Worm (Caenorhabditis elegans) whole organism, early embryonic: ENCODE data around the gene nhr-32.

Source experiments
- B0310.2 ChIP-seq: sonication (generic microtip); optimal IDR thresholded peaks from 2 replicates; lab custom pipeline; 2016; ENCODE audit warnings: mild to moderate bottlenecking, missing genetic modification characterization, missing compliant biosample characterization
- F13C5.2 ChIP-seq: sonication (generic microtip); optimal IDR thresholded peaks from 2 replicates; lab custom pipeline; 2017; ENCODE audit warnings: mild to moderate bottlenecking, missing genetic modification characterization, inconsistent platforms, missing compliant biosample characterization
- aly-1 ChIP-seq: sonication (generic microtip); optimal IDR thresholded peaks from 2 replicates; lab custom pipeline; 2016; ENCODE audit warnings: missing genetic modification characterization, missing compliant biosample characterization
- ama-1 ChIP-seq: fragments of 150-350 bp; optimal IDR thresholded peaks from 2 replicates; lab custom pipeline; 2014
- ceh-13 ChIP-seq: fragments of 200-800 bp; sonication (Bioruptor generic); optimal IDR thresholded peaks from 2 replicates; lab custom pipeline; 2018; ENCODE audit warnings: mild to moderate bottlenecking, missing genetic modification characterization, missing compliant biosample characterization
- ceh-36 ChIP-seq: sonication (generic microtip); optimal IDR thresholded peaks from 2 replicates; lab custom pipeline; 2016; ENCODE audit warnings: missing genetic modification characterization, inconsistent platforms, missing compliant biosample characterization
- ets-7 ChIP-seq: sonication (generic microtip); optimal IDR thresholded peaks from 2 replicates; lab custom pipeline; 2016; ENCODE audit warnings: missing genotype, missing genetic modification characterization, missing compliant biosample characterization
- flt-1 ChIP-seq: fragments of 200-800 bp; sonication (Bioruptor generic); IDR thresholded peaks from 2 replicates; pipeline ENCODE4 v1.3.6; 2022; ENCODE audit warnings: missing genetic modification characterization, missing compliant biosample characterization
- hmbx-1 ChIP-seq: sonication (generic microtip); optimal IDR thresholded peaks from 2 replicates; lab custom pipeline; 2016; ENCODE audit warnings: mild to moderate bottlenecking, missing genetic modification characterization, missing compliant biosample characterization
- hmg-4 ChIP-seq: fragments of 200-800 bp; sonication (Bioruptor generic); optimal IDR thresholded peaks from 2 replicates; lab custom pipeline; 2018; ENCODE audit warnings: mild to moderate bottlenecking, missing genetic modification characterization, missing compliant biosample characterization
- hnd-1 ChIP-seq: sonication (generic microtip); optimal IDR thresholded peaks from 2 replicates; lab custom pipeline; 2016; ENCODE audit warnings: missing genetic modification characterization, missing compliant biosample characterization
- pes-1 ChIP-seq: fragments of 200-800 bp; sonication (Bioruptor generic); IDR thresholded peaks from 2 replicates; pipeline ENCODE4 v1.3.6; 2022; ENCODE audit warnings: missing genetic modification reagents, missing genetic modification characterization, missing compliant biosample characterization
- scrt-1 ChIP-seq: fragments of 200-800 bp; sonication (Bioruptor generic); IDR thresholded peaks from 2 replicates; pipeline ENCODE4 v1.3.6; 2022; ENCODE audit warnings: missing genetic modification characterization, missing compliant biosample characterization
- sea-1 ChIP-seq: fragments of 200-800 bp; sonication (Bioruptor generic); conservative IDR thresholded peaks from 2 replicates; pipeline ENCODE4 v1.3.6; 2022; ENCODE audit warnings: missing genetic modification characterization, missing compliant biosample characterization
- tbx-11 ChIP-seq: fragments of 200-800 bp; sonication (Bioruptor generic); IDR thresholded peaks from 2 replicates; pipeline ENCODE4 v1.3.6; 2022; ENCODE audit warnings: missing genetic modification characterization, missing compliant biosample characterization
- tbx-37 ChIP-seq: fragments of 200-800 bp; sonication (Bioruptor generic); conservative IDR thresholded peaks from 2 replicates; pipeline ENCODE4 v1.3.6; 2022; ENCODE audit warnings: missing genetic modification reagents, missing genetic modification characterization, missing compliant biosample characterization
- tra-4 ChIP-seq: sonication (generic microtip); optimal IDR thresholded peaks from 2 replicates; lab custom pipeline; 2017; ENCODE audit warnings: missing genetic modification characterization, missing compliant biosample characterization

The nhr-32 gene

ce11 chrX:13232259-13232658, 19.5 kb upstream of the nhr-32 start, which contains the start of gene bgnt-1.5:
Gene bgnt-1.5 (minus strand): TSS chrX:13232359.
- TF ChIP-seq tbx-37: no peak
- no peak for TF ChIP-seq scrt-1 (GFP tag; lab: Robert Waterston, UW)
- TF ChIP-seq hnd-1: no peak
- TF ChIP-seq F13C5.2 (tag; lab: Kevin White, UChicago): no peak
- TF ChIP-seq flt-1 (GFP tag; lab: Robert Waterston, UW): no peak
- TF ChIP-seq tbx-11 (GFP tag; lab: Robert Waterston, UW): no peak
- TF ChIP-seq hmbx-1 (tag; lab: Kevin White, UChicago): no peak
- no peak for TF ChIP-seq ceh-36
- TF ChIP-seq tra-4 (tag; lab: Kevin White, UChicago): no peak
- no peak for TF ChIP-seq hmg-4
- TF ChIP-seq sea-1 (GFP tag; lab: Robert Waterston, UW): no peak
- TF ChIP-seq ets-7 (tag; lab: Kevin White, UChicago): no peak
- TF ChIP-seq aly-1 (tag; lab: Kevin White, UChicago): no peak
- TF ChIP-seq pes-1 (GFP tag; lab: Robert Waterston, UW): no peak
- TF ChIP-seq B0310.2 (tag; lab: Kevin White, UChicago): no peak
- TF ChIP-seq ama-1: no peak
- TF ChIP-seq ceh-13 (GFP tag; lab: Kevin White, UChicago): no peak

DNA sequence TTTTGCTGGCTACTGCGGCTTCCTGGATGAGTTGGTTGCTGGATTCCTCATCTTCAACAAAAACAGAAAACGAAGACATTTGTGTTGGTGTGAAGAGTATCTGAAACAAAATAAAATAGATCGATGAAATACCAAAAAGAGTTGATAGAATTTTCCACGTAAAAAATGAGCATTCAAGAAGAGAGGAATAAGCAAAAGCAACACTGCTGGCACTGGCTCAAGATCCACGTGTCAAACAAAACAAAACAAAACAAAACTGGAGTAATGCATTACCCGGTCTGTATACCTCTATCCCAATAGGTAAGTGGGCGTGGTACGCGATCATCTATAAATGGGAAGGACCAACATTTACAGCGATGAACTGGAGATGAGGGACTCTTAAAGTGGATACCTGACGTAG, 16.9 kb upstream of the nhr-32 start, which contains the start of gene K08H2.2:
TSS of gene K08H2.2 (minus strand) at position 101 of the 400 bp plus-strand sequence.
- TF ChIP-seq ets-7 (tag; lab: Kevin White, UChicago) (no peak), aly-1 (tag; lab: Kevin White, UChicago) (no peak), sea-1 (GFP tag; lab: Robert Waterston, UW) (no peak), pes-1 (GFP tag; lab: Robert Waterston, UW) (no peak), tbx-37 (no peak), scrt-1 (GFP tag; lab: Robert Waterston, UW) (no peak), tra-4 (tag; lab: Kevin White, UChicago) (no peak)

DNA sequence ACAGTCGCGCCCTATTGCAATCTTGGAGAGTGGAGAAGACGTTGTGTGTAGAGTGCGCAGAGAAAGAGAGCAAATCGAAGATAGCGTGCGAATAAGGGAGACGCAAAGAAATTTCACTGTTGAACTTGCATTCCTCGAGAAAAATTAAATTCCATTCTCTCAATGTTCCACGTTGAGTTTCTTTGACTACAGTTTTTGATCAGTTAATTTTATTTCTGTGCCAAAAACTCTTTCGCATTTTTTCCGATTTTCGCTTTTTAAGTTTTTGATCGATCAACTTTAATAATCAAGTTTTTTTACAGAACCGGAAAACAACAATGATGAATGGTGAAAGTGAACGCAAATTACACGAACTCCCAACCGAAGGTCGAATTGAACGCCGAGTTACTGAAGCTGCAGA, 14.7 kb upstream of the nhr-32 start, which contains the start of gene K08H2.3:
TSS of gene K08H2.3 (plus strand) at position 301 of the 400 bp plus-strand sequence.
- TF ChIP-seq F13C5.2 (tag; lab: Kevin White, UChicago): no peak
- no peak for TF ChIP-seq flt-1 (GFP tag; lab: Robert Waterston, UW)
- no peak for TF ChIP-seq scrt-1 (GFP tag; lab: Robert Waterston, UW)
- TF ChIP-seq ceh-36: no peak
- no peak for TF ChIP-seq aly-1 (tag; lab: Kevin White, UChicago)
- no peak for TF ChIP-seq hnd-1
- TF ChIP-seq hmbx-1 (tag; lab: Kevin White, UChicago): no peak
- TF ChIP-seq sea-1 (GFP tag; lab: Robert Waterston, UW): no peak
- no peak for TF ChIP-seq B0310.2 (tag; lab: Kevin White, UChicago)
- no peak for TF ChIP-seq ets-7 (tag; lab: Kevin White, UChicago)

DNA sequence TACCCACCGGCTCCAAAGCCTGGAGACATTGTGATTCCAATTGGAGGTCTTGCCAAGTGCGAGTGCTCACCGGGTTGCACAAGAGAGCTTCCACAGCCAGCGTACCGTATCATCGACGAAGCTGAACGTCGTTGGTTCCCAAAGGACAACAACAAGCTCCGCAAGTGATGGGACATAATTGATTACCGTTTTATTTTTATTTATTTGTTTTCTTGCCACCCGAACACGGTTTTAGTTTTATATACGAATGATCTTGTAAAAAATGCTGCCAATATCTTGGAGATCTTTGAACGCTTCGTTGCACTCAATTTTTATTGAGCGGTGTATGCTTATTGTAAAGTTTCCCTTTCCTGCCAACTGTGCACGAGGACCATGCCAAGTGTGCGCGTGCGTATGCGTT, 13.6 kb upstream of the nhr-32 start, which contains the start of gene K08H2.4:
TSS of gene K08H2.4 (plus strand) at position 301 of the 400 bp plus-strand sequence.
- no peak for TF ChIP-seq aly-1 (tag; lab: Kevin White, UChicago)
- TF ChIP-seq ama-1: no peak
- TF ChIP-seq scrt-1 (GFP tag; lab: Robert Waterston, UW): no peak
- TF ChIP-seq F13C5.2 (tag; lab: Kevin White, UChicago): no peak
- TF ChIP-seq sea-1 (GFP tag; lab: Robert Waterston, UW): no peak
- TF ChIP-seq hmg-4: no peak

ce11 chrX:13242231-13242630, 9.5 kb upstream of the nhr-32 start, which contains the start of gene K08H2.5:
Gene K08H2.5 (minus strand): TSS chrX:13242331.
- TF ChIP-seq tbx-11 (GFP tag; lab: Robert Waterston, UW) (no peak), aly-1 (tag; lab: Kevin White, UChicago) (no peak), ets-7 (tag; lab: Kevin White, UChicago) (no peak), ceh-36 (no peak), tra-4 (tag; lab: Kevin White, UChicago) (no peak), ama-1 (no peak), sea-1 (GFP tag; lab: Robert Waterston, UW) (no peak), hnd-1 (no peak), ceh-13 (GFP tag; lab: Kevin White, UChicago) (no peak)

- TF ChIP-seq ceh-36 (no peak), hmg-4 (no peak), flt-1 (GFP tag; lab: Robert Waterston, UW) (no peak), hnd-1 (no peak), ama-1 (no peak), F13C5.2 (tag; lab: Kevin White, UChicago) (no peak), ets-7 (tag; lab: Kevin White, UChicago) (no peak), scrt-1 (GFP tag; lab: Robert Waterston, UW) (no peak)
Measured at ce11 chrX:13245090-13245489, 6.7 kb upstream of the nhr-32 start, which contains the start of gene hpl-1. Gene hpl-1 (plus strand): TSS chrX:13245390.

ce11 chrX:13246668-13247358, 5.0 kb upstream of the nhr-32 start:
- TF ChIP-seq tbx-11 (GFP tag; lab: Robert Waterston, UW): no peak
- no peak for TF ChIP-seq scrt-1 (GFP tag; lab: Robert Waterston, UW)
- no peak for TF ChIP-seq aly-1 (tag; lab: Kevin White, UChicago)
- TF ChIP-seq ama-1: no peak
- no peak for TF ChIP-seq tbx-37
- no peak for TF ChIP-seq F13C5.2 (tag; lab: Kevin White, UChicago)

DNA sequence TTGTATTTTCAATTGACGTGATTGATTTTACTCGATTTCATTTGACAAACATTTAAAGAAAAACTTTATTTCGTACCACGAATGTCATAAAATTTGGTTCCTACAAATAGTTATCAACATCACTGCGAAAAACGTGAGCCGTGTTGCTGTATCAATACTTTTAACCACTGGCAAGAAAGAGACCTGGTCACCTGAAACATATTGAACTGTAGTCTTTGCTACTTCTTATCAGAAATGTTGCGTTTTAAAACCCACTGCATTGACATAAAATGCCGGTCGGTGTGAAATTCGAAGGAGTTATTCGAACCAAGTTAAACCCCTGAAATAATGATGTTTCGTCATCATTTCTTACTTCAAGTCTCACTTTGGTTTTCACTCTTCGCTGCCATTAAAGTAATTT, 4.2 kb upstream of the nhr-32 start:
- TF ChIP-seq flt-1 (GFP tag; lab: Robert Waterston, UW): no peak
- no peak for TF ChIP-seq hmbx-1 (tag; lab: Kevin White, UChicago)
- no peak for TF ChIP-seq ets-7 (tag; lab: Kevin White, UChicago)
- no peak for TF ChIP-seq B0310.2 (tag; lab: Kevin White, UChicago)
- no peak for TF ChIP-seq ceh-13 (GFP tag; lab: Kevin White, UChicago)
- no peak for TF ChIP-seq aly-1 (tag; lab: Kevin White, UChicago)
- TF ChIP-seq ama-1: no peak
- TF ChIP-seq F13C5.2 (tag; lab: Kevin White, UChicago): no peak
- TF ChIP-seq pes-1 (GFP tag; lab: Robert Waterston, UW): no peak
- no peak for TF ChIP-seq tbx-37
- no peak for TF ChIP-seq tbx-11 (GFP tag; lab: Robert Waterston, UW)
- TF ChIP-seq tra-4 (tag; lab: Kevin White, UChicago): no peak
- no peak for TF ChIP-seq hmg-4
- no peak for TF ChIP-seq sea-1 (GFP tag; lab: Robert Waterston, UW)
- no peak for TF ChIP-seq ceh-36
- TF ChIP-seq scrt-1 (GFP tag; lab: Robert Waterston, UW): no peak
- TF ChIP-seq hnd-1: no peak
